Worm (Caenorhabditis elegans) whole organism, mixed stage, embryonic: ENCODE data around the gene cnc-2.

Source experiments
- M03D4.4 ChIP-seq: sonication (generic microtip); optimal IDR thresholded peaks from 2 replicates; lab custom pipeline; 2017; ENCODE audit warnings: mild to moderate bottlenecking, missing genetic modification characterization, missing compliant biosample characterization
- bed-3 ChIP-seq: fragments of 200-800 bp; sonication (Bioruptor generic); optimal IDR thresholded peaks from 3 replicates; lab custom pipeline; 2018; ENCODE audit warnings: mild to moderate bottlenecking, missing genetic modification characterization, moderate library complexity, missing compliant biosample characterization
- blmp-1 ChIP-seq: fragments of 150-350 bp; optimal IDR thresholded peaks from 2 replicates; lab custom pipeline; 2014; ENCODE audit warnings: missing biosample characterization, missing genetic modification characterization
- ceh-39 ChIP-seq: fragments of 150-350 bp; optimal IDR thresholded peaks from 2 replicates; lab custom pipeline; 2014; ENCODE audit warnings: missing biosample characterization, missing genetic modification characterization
- ceh-43 ChIP-seq: fragments of 200-800 bp; sonication (Bioruptor generic); optimal IDR thresholded peaks from 2 replicates; lab custom pipeline; 2018; ENCODE audit warnings: mild to moderate bottlenecking, missing genetic modification characterization, moderate library complexity, missing compliant biosample characterization
- ceh-83 ChIP-seq: fragments of 200-800 bp; sonication (Bioruptor generic); optimal IDR thresholded peaks from 2 replicates; lab custom pipeline; 2018; ENCODE audit warnings: mild to moderate bottlenecking, missing genetic modification characterization, missing compliant biosample characterization
- ces-1 ChIP-seq: fragments of 150-350 bp; optimal IDR thresholded peaks from 2 replicates; lab custom pipeline; 2014; ENCODE audit warnings: missing biosample characterization, missing genetic modification reagents, missing genetic modification characterization
- cnd-1 ChIP-seq: fragments of 200-800 bp; sonication (Bioruptor generic); optimal IDR thresholded peaks from 2 replicates; lab custom pipeline; 2018; ENCODE audit warnings: mild to moderate bottlenecking, missing genetic modification characterization, missing compliant biosample characterization
- drap-1 ChIP-seq: fragments of 200-800 bp; sonication (Bioruptor generic); optimal IDR thresholded peaks from 3 replicates; lab custom pipeline; 2018; ENCODE audit warnings: mild to moderate bottlenecking, missing genetic modification characterization, missing compliant biosample characterization
- elt-1 ChIP-seq: sonication (generic microtip); optimal IDR thresholded peaks from 2 replicates; lab custom pipeline; 2017; ENCODE audit warnings: missing genetic modification characterization, mild to moderate bottlenecking, missing compliant biosample characterization, antibody characterized with exemption, moderate library complexity, borderline replicate concordance; ENCODE audit not compliant: insufficient read depth
- elt-3 ChIP-seq: fragments of 150-350 bp; optimal IDR thresholded peaks from 2 replicates; lab custom pipeline; 2014; ENCODE audit warnings: missing biosample characterization, missing genetic modification characterization
- flh-1 ChIP-seq: fragments of 200-800 bp; sonication (Bioruptor generic); optimal IDR thresholded peaks from 2 replicates; lab custom pipeline; 2018; ENCODE audit warnings: mild to moderate bottlenecking, missing genetic modification characterization, moderate library complexity, missing compliant biosample characterization
- ham-2 ChIP-seq: fragments of 200-800 bp; sonication (Bioruptor generic); optimal IDR thresholded peaks from 2 replicates; lab custom pipeline; 2018; ENCODE audit warnings: mild to moderate bottlenecking, missing genetic modification characterization, missing compliant biosample characterization
- hlh-1 ChIP-seq: fragments of 150-350 bp; optimal IDR thresholded peaks from 2 replicates; lab custom pipeline; 2014; ENCODE audit warnings: missing biosample characterization, missing genetic modification reagents, missing genetic modification characterization
- lin-13 ChIP-seq: fragments of 150-350 bp; optimal IDR thresholded peaks from 2 replicates; lab custom pipeline; 2014; ENCODE audit warnings: missing biosample characterization, missing genetic modification characterization
- lin-32 ChIP-seq: fragments of 200-800 bp; sonication (Bioruptor generic); optimal IDR thresholded peaks from 2 replicates; lab custom pipeline; 2018; ENCODE audit warnings: mild to moderate bottlenecking, missing genetic modification characterization, missing compliant biosample characterization
- lsy-2 ChIP-seq: fragments of 150-350 bp; optimal IDR thresholded peaks from 2 replicates; lab custom pipeline; 2014; ENCODE audit warnings: missing biosample characterization, missing genetic modification characterization
- mab-5 ChIP-seq: fragments of 150-350 bp; optimal IDR thresholded peaks from 2 replicates; lab custom pipeline; 2014; ENCODE audit warnings: missing biosample characterization, missing genetic modification characterization
- mep-1 ChIP-seq: fragments of 150-350 bp; optimal IDR thresholded peaks from 2 replicates; lab custom pipeline; 2017; ENCODE audit warnings: missing biosample characterization, missing genetic modification reagents, missing genetic modification characterization, inconsistent platforms
- mls-2 ChIP-seq: sonication (generic microtip); optimal IDR thresholded peaks from 2 replicates; lab custom pipeline; 2016; ENCODE audit warnings: mild to moderate bottlenecking, missing genetic modification characterization, moderate library complexity, missing compliant biosample characterization
- nhr-12 ChIP-seq: fragments of 150-350 bp; optimal IDR thresholded peaks from 2 replicates; lab custom pipeline; 2014; ENCODE audit warnings: missing biosample characterization, missing genetic modification characterization
- nhr-2 ChIP-seq: fragments of 150-350 bp; optimal IDR thresholded peaks from 2 replicates; lab custom pipeline; 2014; ENCODE audit warnings: missing biosample characterization, missing genetic modification characterization
- nhr-237 ChIP-seq: fragments of 150-350 bp; optimal IDR thresholded peaks from 2 replicates; lab custom pipeline; 2014; ENCODE audit warnings: missing biosample characterization, missing genetic modification characterization
- nhr-28 ChIP-seq: fragments of 150-350 bp; optimal IDR thresholded peaks from 2 replicates; lab custom pipeline; 2014; ENCODE audit warnings: missing biosample characterization, missing genetic modification characterization
- nhr-76 ChIP-seq: sonication (generic microtip); optimal IDR thresholded peaks from 2 replicates; lab custom pipeline; 2017; ENCODE audit warnings: missing biosample characterization, missing genetic modification characterization
- sem-2 ChIP-seq: fragments of 200-800 bp; sonication (Bioruptor generic); optimal IDR thresholded peaks from 2 replicates; lab custom pipeline; 2018; ENCODE audit warnings: mild to moderate bottlenecking, missing genetic modification characterization, missing compliant biosample characterization
- snpc-4 ChIP-seq: fragments of 150-350 bp; optimal IDR thresholded peaks from 2 replicates; lab custom pipeline; 2014; ENCODE audit warnings: missing biosample characterization, missing genetic modification characterization
- sptf-1 ChIP-seq: sonication (generic microtip); optimal IDR thresholded peaks from 2 replicates; lab custom pipeline; 2017; ENCODE audit warnings: mild to moderate bottlenecking, missing genetic modification characterization, moderate library complexity, missing compliant biosample characterization
- tbx-8 ChIP-seq: fragments of 200-800 bp; sonication (Bioruptor generic); optimal IDR thresholded peaks from 2 replicates; lab custom pipeline; 2018; ENCODE audit warnings: mild to moderate bottlenecking, missing genetic modification characterization, moderate library complexity, missing compliant biosample characterization
- unc-39 ChIP-seq: fragments of 150-350 bp; optimal IDR thresholded peaks from 2 replicates; lab custom pipeline; 2014; ENCODE audit warnings: missing biosample characterization, missing genetic modification characterization
- unc-62 ChIP-seq: fragments of 150-350 bp; optimal IDR thresholded peaks from 2 replicates; lab custom pipeline; 2014; ENCODE audit warnings: missing biosample characterization, missing genetic modification reagents, missing genetic modification characterization
- zip-8 ChIP-seq: fragments of 150-350 bp; optimal IDR thresholded peaks from 2 replicates; lab custom pipeline; 2014; ENCODE audit warnings: missing biosample characterization, missing genetic modification characterization
- ztf-11 ChIP-seq: fragments of 150-350 bp; optimal IDR thresholded peaks from 2 replicates; lab custom pipeline; 2014; ENCODE audit warnings: missing biosample characterization, missing genetic modification characterization

The cnc-2 gene

ce11 chrV:1444180-1444579, 5.8 kb downstream of the cnc-2 start, which contains the start of gene cnc-1:
Gene cnc-1, minus strand, starts transcription at chrV:1444280.
- no peak for TF ChIP-seq blmp-1
- TF ChIP-seq bed-3 (GFP tag; lab: Kevin White, UChicago), result no peak
- no peak for TF ChIP-seq M03D4.4 (tag; lab: Kevin White, UChicago)
- no peak for TF ChIP-seq nhr-2 (tag; lab: Kevin White, UChicago)
- no peak for TF ChIP-seq zip-8
- no peak for TF ChIP-seq nhr-12 (tag; lab: Kevin White, UChicago)
- no peak for TF ChIP-seq cnd-1
- no peak for TF ChIP-seq hlh-1 (tag; lab: Kevin White, UChicago)
- no peak for TF ChIP-seq elt-3
- TF ChIP-seq lsy-2 (tag; lab: Kevin White, UChicago), result no peak
- TF ChIP-seq mls-2, result no peak

- TF ChIP-seq snpc-4 (tag; lab: Kevin White, UChicago), result no peak
- TF ChIP-seq flh-1, result no peak
- no peak for TF ChIP-seq tbx-8 (GFP tag; lab: Kevin White, UChicago)
- no peak for TF ChIP-seq unc-39 (tag; lab: Kevin White, UChicago)
- no peak for TF ChIP-seq drap-1 (GFP tag; lab: Kevin White, UChicago)
- TF ChIP-seq ham-2 (GFP tag; lab: Kevin White, UChicago), result no peak
- TF ChIP-seq mls-2, result no peak
- TF ChIP-seq cnd-1, result no peak
- no peak for TF ChIP-seq lin-32 (GFP tag; lab: Kevin White, UChicago)
- no peak for TF ChIP-seq nhr-237 (tag; lab: Kevin White, UChicago)
Observed at ce11 chrV:1442042-1442441, 7.9 kb downstream of the cnc-2 start, which contains the start of gene cnc-11. Gene cnc-11, plus strand, starts transcription at chrV:1442342.

- no peak for TF ChIP-seq ces-1 (GFP tag; lab: Kevin White, UChicago)
- TF ChIP-seq bed-3 (GFP tag; lab: Kevin White, UChicago), result no peak
- no peak for TF ChIP-seq elt-3
- TF ChIP-seq unc-62 (GFP tag; lab: Kevin White, UChicago), result no peak
- no peak for TF ChIP-seq ztf-11
- TF ChIP-seq mab-5 (tag; lab: Kevin White, UChicago), result no peak
- no peak for TF ChIP-seq flh-1
- TF ChIP-seq blmp-1, result no peak
- TF ChIP-seq nhr-28 (tag; lab: Kevin White, UChicago), result no peak
- no peak for TF ChIP-seq nhr-237 (tag; lab: Kevin White, UChicago)
- no peak for TF ChIP-seq lsy-2 (tag; lab: Kevin White, UChicago)
- no peak for TF ChIP-seq sptf-1 (tag; lab: Kevin White, UChicago)
- no peak for TF ChIP-seq ham-2 (GFP tag; lab: Kevin White, UChicago)
- no peak for TF ChIP-seq sem-2 (GFP tag; lab: Kevin White, UChicago)
- TF ChIP-seq, all 35 proteins: peak for 0
Observed at ce11 chrV:1438832-1439231, 11.2 kb downstream of the cnc-2 start, which contains the start of gene R09B5.11. Gene R09B5.11, plus strand, starts transcription at chrV:1439205.

- TF ChIP-seq bed-3 (GFP tag; lab: Kevin White, UChicago), result no peak
- TF ChIP-seq ham-2 (GFP tag; lab: Kevin White, UChicago), result no peak
- TF ChIP-seq sem-2 (GFP tag; lab: Kevin White, UChicago), result no peak
- TF ChIP-seq ceh-43 (GFP tag; lab: Kevin White, UChicago), result no peak
- no peak for TF ChIP-seq nhr-2 (tag; lab: Kevin White, UChicago)
- TF ChIP-seq unc-62 (GFP tag; lab: Kevin White, UChicago), result no peak
- no peak for TF ChIP-seq ceh-39 (tag; lab: Kevin White, UChicago)
- TF ChIP-seq nhr-237 (tag; lab: Kevin White, UChicago), result no peak
- no peak for TF ChIP-seq hlh-1 (tag; lab: Kevin White, UChicago)
- TF ChIP-seq elt-1 (tag; lab: Kevin White, UChicago), result no peak
- no peak for TF ChIP-seq mls-2
Observed at ce11 chrV:1438205-1438604, 11.8 kb downstream of the cnc-2 start.

ce11 chrV:1435106-1435505, 14.9 kb downstream of the cnc-2 start:
- TF ChIP-seq nhr-28 (tag; lab: Kevin White, UChicago), result no peak
- TF ChIP-seq nhr-76, result no peak
- TF ChIP-seq flh-1, result no peak
- no peak for TF ChIP-seq tbx-8 (GFP tag; lab: Kevin White, UChicago)
- no peak for TF ChIP-seq cnd-1
- no peak for TF ChIP-seq ztf-11
- no peak for TF ChIP-seq ces-1 (GFP tag; lab: Kevin White, UChicago)
- no peak for TF ChIP-seq ceh-43 (GFP tag; lab: Kevin White, UChicago)
- TF ChIP-seq lin-13 (tag; lab: Kevin White, UChicago), result no peak
- TF ChIP-seq elt-1 (tag; lab: Kevin White, UChicago), result no peak
- no peak for TF ChIP-seq sptf-1 (tag; lab: Kevin White, UChicago)
- TF ChIP-seq mep-1 (tag; lab: Kevin White, UChicago), result no peak
- no peak for TF ChIP-seq zip-8
- TF ChIP-seq lsy-2 (tag; lab: Kevin White, UChicago), result no peak
- no peak for TF ChIP-seq mls-2
- TF ChIP-seq unc-62 (GFP tag; lab: Kevin White, UChicago), result no peak
- no peak for TF ChIP-seq drap-1 (GFP tag; lab: Kevin White, UChicago)
- no peak for TF ChIP-seq hlh-1 (tag; lab: Kevin White, UChicago)
- TF ChIP-seq ceh-83 (GFP tag; lab: Kevin White, UChicago), result no peak
- TF ChIP-seq bed-3 (GFP tag; lab: Kevin White, UChicago), result no peak
- TF ChIP-seq, all 35 proteins: peak for 0
